Worm (Caenorhabditis elegans): Measurements from ENCODE around the gene clec-186.

clec-186 gene

DNA sequence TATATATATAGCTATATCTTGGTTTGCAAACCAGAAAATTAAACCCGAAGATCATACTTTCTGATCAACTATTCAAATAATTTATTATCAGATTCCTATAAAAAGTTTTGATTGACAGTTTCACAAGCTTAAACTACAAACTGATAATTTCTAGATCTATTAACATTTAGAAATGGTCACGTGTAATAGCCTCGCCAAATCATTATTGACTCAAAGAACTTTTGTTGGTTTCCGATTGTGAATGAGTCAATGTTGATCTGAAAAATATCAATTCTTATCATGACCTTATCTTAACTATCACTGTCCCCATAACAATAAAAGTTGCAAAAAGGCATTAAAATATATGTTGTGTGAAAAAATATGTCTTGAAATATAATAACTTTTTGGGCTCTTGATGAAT lies 23.8 kb upstream of the clec-186 start:
- TF ChIP-seq pha-4 (tag; optimal IDR thresholded peaks at IDR 0.05) (peak; percentile 44), B0336.3 (GFP tag; IDR thresholded peaks at IDR 0.05) (no peak), ets-4 (GFP tag; optimal IDR thresholded peaks at IDR 0.05) (no peak), hsf-1 (GFP tag; IDR thresholded peaks at IDR 0.05) (no peak), madf-10 (tag; optimal IDR thresholded peaks at IDR 0.05) (peak; percentile 26), chd-7 (tag; optimal IDR thresholded peaks at IDR 0.05) (no peak), rec-8 (tag; optimal IDR thresholded peaks at IDR 0.05) (no peak), F57A8.1 (GFP tag; optimal IDR thresholded peaks at IDR 0.05) (no peak), ztf-22 (GFP tag; optimal IDR thresholded peaks at IDR 0.05) (peak; percentile 72), unc-62 (GFP tag; optimal IDR thresholded peaks at IDR 0.05) (peak; percentile 82), ceh-40 (GFP tag; IDR thresholded peaks at IDR 0.05) (no peak), madf-3 (GFP tag; IDR thresholded peaks at IDR 0.05) (no peak), F49E8.2 (tag; optimal IDR thresholded peaks at IDR 0.05; ENCODE audit: insufficient read depth) (no peak), F22D6.2 (tag; optimal IDR thresholded peaks at IDR 0.05) (peak; percentile 66), nhr-27 (tag; optimal IDR thresholded peaks at IDR 0.05) (no peak), dpff-1 (tag; optimal IDR thresholded peaks at IDR 0.05) (no peak), ZK185.1 (tag; optimal IDR thresholded peaks at IDR 0.05; ENCODE audit: poor library complexity, severe bottlenecking) (peak; percentile 23), atf-7 (tag; optimal IDR thresholded peaks at IDR 0.05) (peak; percentile 54), ama-1 (optimal IDR thresholded peaks at IDR 0.05) (no peak), ama-1 (GFP tag; optimal IDR thresholded peaks at IDR 0.05) (no peak), ztf-25 (GFP tag; IDR thresholded peaks at IDR 0.05) (no peak), cebp-1 (GFP tag; IDR thresholded peaks at IDR 0.05) (no peak), cebp-1 (tag; optimal IDR thresholded peaks at IDR 0.05) (peak; percentile 22), ceh-100 (GFP tag; IDR thresholded peaks at IDR 0.05) (no peak), sdz-38 (tag; optimal IDR thresholded peaks at IDR 0.05) (no peak), let-526 (GFP tag; IDR thresholded peaks at IDR 0.05) (no peak), lin-40 (tag; optimal IDR thresholded peaks at IDR 0.05) (peak; percentile 26), let-607 (tag; optimal IDR thresholded peaks at IDR 0.05) (peak; percentile 31 to 79), nfya-2 (GFP tag; IDR thresholded peaks at IDR 0.05) (no peak), tbp1 (GFP tag; optimal IDR thresholded peaks at IDR 0.05) (peak; percentile 19), rcor-1 (GFP tag; IDR thresholded peaks at IDR 0.05) (no peak), F23B12.7 (tag; optimal IDR thresholded peaks at IDR 0.05; ENCODE audit: insufficient read depth) (no peak), nhr-80 (tag; optimal IDR thresholded peaks at IDR 0.05) (peak; percentile 93), C06A6.2 (GFP tag; conservative IDR thresholded peaks at IDR 0.05) (no peak)

DNA sequence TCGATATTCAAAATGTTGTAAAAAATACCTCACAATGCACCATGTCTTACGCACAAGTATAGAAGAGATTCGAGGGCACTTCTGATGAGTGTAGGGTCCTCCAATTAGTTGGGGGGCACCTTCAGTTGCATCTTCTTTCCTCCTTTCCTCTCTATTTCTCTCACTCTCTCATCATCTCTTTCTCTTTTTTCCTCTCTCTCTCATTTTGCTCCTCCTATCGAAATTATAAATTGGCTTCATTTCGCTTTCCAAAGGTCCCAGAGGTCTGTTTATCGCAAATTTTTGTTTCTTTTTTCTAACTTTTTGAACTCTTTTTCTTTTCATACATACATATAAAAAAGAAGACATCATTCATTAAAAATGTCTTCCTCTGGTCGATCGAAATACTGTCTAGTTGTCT lies 23.0 kb upstream of the clec-186 start:
- peak; percentile 28; the same call in 1 of the 2 replicates for TF ChIP-seq hmg-1.2 (GFP tag; IDR thresholded peaks at IDR 0.05)
- TF ChIP-seq F57C9.4 (tag; optimal IDR thresholded peaks at IDR 0.05) = no peak

DNA sequence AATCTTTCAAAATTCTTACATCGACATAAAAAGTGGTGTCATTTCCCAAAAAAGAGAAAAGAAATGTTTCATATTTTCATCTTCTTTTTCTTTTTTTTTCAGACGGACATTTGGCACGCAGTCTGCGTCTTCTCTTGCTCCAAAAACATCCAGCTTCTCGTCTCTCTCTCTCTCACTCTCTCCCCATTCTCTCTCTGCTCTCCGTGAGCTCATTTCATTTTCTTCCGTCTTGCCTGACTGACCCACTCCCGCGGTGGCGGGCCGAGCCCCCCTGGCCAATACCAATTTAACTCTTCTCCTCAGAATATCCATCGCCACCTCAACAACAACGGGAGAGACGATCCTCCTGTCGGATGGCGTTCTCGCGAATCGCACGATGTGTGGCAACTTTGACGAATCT lies 20.3 kb upstream of the clec-186 start, which contains the start of gene txt-19:
Gene txt-19, plus strand, starts transcription at position 304 of the 400 bp plus-strand sequence.
- TF ChIP-seq K12H6.12 (tag; optimal IDR thresholded peaks at IDR 0.05) = peak; percentile 1
- TF ChIP-seq ceh-27 (GFP tag; optimal IDR thresholded peaks at IDR 0.05) = peak; percentile 0
- TF ChIP-seq ceh-40 (GFP tag; IDR thresholded peaks at IDR 0.05) = no peak
- no peak for TF ChIP-seq cebp-1 (GFP tag; IDR thresholded peaks at IDR 0.05)
- peak; percentile 35 for TF ChIP-seq cebp-1 (tag; optimal IDR thresholded peaks at IDR 0.05)
- TF ChIP-seq akir-1 (GFP tag; optimal IDR thresholded peaks at IDR 0.05) = no peak
- no peak for TF ChIP-seq sdz-38 (tag; optimal IDR thresholded peaks at IDR 0.05)
